Worm (Caenorhabditis elegans) whole organism, L4 larva: Measurements from ENCODE around the gene spin-3.
A peak's percentile ranks its signal among the peaks of the same experiment; 100 is the strongest.

Experiments
- D1046.2 ChIP-seq: fragments of 200-800 bp; sonication (Bioruptor generic); IDR thresholded peaks from 2 replicates; pipeline ENCODE4 v1.3.6; 2022; ENCODE audit warnings: missing genetic modification characterization, missing compliant biosample characterization
- F26F4.8 ChIP-seq: fragments of 200-800 bp; sonication (Bioruptor generic); conservative IDR thresholded peaks from 2 replicates; pipeline ENCODE4 v1.3.6; 2022; ENCODE audit warnings: missing genetic modification characterization, missing compliant biosample characterization
- F37D6.2 ChIP-seq: sonication (generic microtip); optimal IDR thresholded peaks from 2 replicates; lab custom pipeline; 2016; ENCODE audit warnings: mild to moderate bottlenecking, missing genetic modification characterization, missing compliant biosample characterization
- F49E8.2 ChIP-seq: sonication (generic microtip); optimal IDR thresholded peaks from 2 replicates; lab custom pipeline; 2016; ENCODE audit warnings: missing compliant biosample characterization, mild to moderate bottlenecking, missing genetic modification characterization, borderline replicate concordance
- R02D3.7 ChIP-seq: fragments of 150-350 bp; sonication (generic microtip); optimal IDR thresholded peaks from 3 replicates; lab custom pipeline; 2014; ENCODE audit warnings: missing biosample characterization, missing genetic modification characterization
- T26A8.4 ChIP-seq: fragments of 200-800 bp; sonication (Bioruptor generic); IDR thresholded peaks from 2 replicates; pipeline ENCODE4 v1.3.6; 2022; ENCODE audit warnings: missing genetic modification characterization, missing compliant biosample characterization
- Y48G9A.11 ChIP-seq: fragments of 200-800 bp; sonication (Bioruptor generic); IDR thresholded peaks from 2 replicates; pipeline ENCODE4 v1.3.6; 2022; ENCODE audit warnings: missing genetic modification reagents, missing genetic modification characterization, missing compliant biosample characterization
- Y5F2A.4 ChIP-seq: fragments of 200-800 bp; sonication (Bioruptor generic); optimal IDR thresholded peaks from 2 replicates; lab custom pipeline; 2018; ENCODE audit warnings: mild to moderate bottlenecking, missing genetic modification characterization, missing compliant biosample characterization
- Y75B8A.6 ChIP-seq: fragments of 200-800 bp; sonication (Bioruptor generic); IDR thresholded peaks from 2 replicates; pipeline ENCODE4 v1.3.6; 2022; ENCODE audit warnings: missing genetic modification reagents, missing genetic modification characterization, missing compliant biosample characterization
- aly-2 ChIP-seq: sonication (generic microtip); optimal IDR thresholded peaks from 2 replicates; lab custom pipeline; 2018; ENCODE audit warnings: missing biosample characterization, missing genetic modification characterization
- arid-1 ChIP-seq: fragments of 200-800 bp; sonication (Bioruptor generic); conservative IDR thresholded peaks from 2 replicates; pipeline ENCODE4 v1.3.6; 2022; ENCODE audit warnings: missing genetic modification reagents, missing genetic modification characterization, missing compliant biosample characterization
- ceh-28 ChIP-seq: fragments of 150-350 bp; optimal IDR thresholded peaks from 2 replicates; lab custom pipeline; 2014; ENCODE audit warnings: missing biosample characterization, missing genetic modification reagents, missing genetic modification characterization
- ceh-44 ChIP-seq: fragments of 200-800 bp; sonication (Bioruptor generic); IDR thresholded peaks from 2 replicates; pipeline ENCODE4 v1.3.6; 2022; ENCODE audit warnings: missing genetic modification reagents, missing genetic modification characterization, missing compliant biosample characterization
- ceh-62 ChIP-seq: sonication (generic microtip); optimal IDR thresholded peaks from 2 replicates; lab custom pipeline; 2017; ENCODE audit warnings: missing biosample characterization, missing genetic modification characterization
- ces-1 ChIP-seq: fragments of 150-350 bp; sonication (generic microtip); optimal IDR thresholded peaks from 4 replicates; lab custom pipeline; 2014; ENCODE audit warnings: missing biosample characterization, missing genetic modification reagents, missing genetic modification characterization
- daf-12 ChIP-seq: fragments of 150-350 bp; optimal IDR thresholded peaks from 2 replicates; lab custom pipeline; 2014; ENCODE audit warnings: missing biosample characterization, missing genetic modification reagents, missing genetic modification characterization
- daf-16 ChIP-seq, 3 experiments: sonication (generic microtip); optimal IDR thresholded peaks; 2 replicates each; lab custom pipeline; 2016 to 2017; ENCODE audit warnings: missing genetic modification characterization in 3 of 3, missing genetic modification reagents in 3 of 3, mild to moderate bottlenecking in 2 of 3, missing compliant biosample characterization in 2 of 3, missing biosample characterization in 1 of 3, moderate library complexity in 1 of 3
- daf-8 ChIP-seq: fragments of 200-800 bp; sonication (Bioruptor generic); IDR thresholded peaks from 2 replicates; pipeline ENCODE4 v1.3.6; 2022; ENCODE audit warnings: missing genetic modification characterization, missing compliant biosample characterization
- dmd-8 ChIP-seq: fragments of 200-800 bp; sonication (Bioruptor generic); IDR thresholded peaks from 2 replicates; pipeline ENCODE4 v1.3.6; 2022; ENCODE audit warnings: missing genetic modification characterization, missing compliant biosample characterization
- dve-1 ChIP-seq: sonication (generic microtip); optimal IDR thresholded peaks from 2 replicates; lab custom pipeline; 2017; ENCODE audit warnings: antibody characterized with exemption, mild to moderate bottlenecking, missing genetic modification characterization, missing compliant biosample characterization; ENCODE audit not compliant: insufficient read depth
- egl-43 ChIP-seq: fragments of 200-800 bp; sonication (Bioruptor generic); IDR thresholded peaks from 2 replicates; pipeline ENCODE4 v1.3.6; 2022; ENCODE audit warnings: missing genetic modification reagents, missing genetic modification characterization, missing compliant biosample characterization
- fkh-10 ChIP-seq: fragments of 150-350 bp; optimal IDR thresholded peaks from 2 replicates; lab custom pipeline; 2014; ENCODE audit warnings: missing biosample characterization, missing genetic modification reagents, missing genetic modification characterization
- fos-1 ChIP-seq: fragments of 150-350 bp; optimal IDR thresholded peaks from 2 replicates; lab custom pipeline; 2014; ENCODE audit warnings: missing biosample characterization, missing genetic modification characterization
- gei-8 ChIP-seq: fragments of 200-800 bp; sonication (Bioruptor generic); optimal IDR thresholded peaks from 2 replicates; lab custom pipeline; 2018; ENCODE audit warnings: mild to moderate bottlenecking, missing genetic modification characterization, missing compliant biosample characterization
- lim-7 ChIP-seq: fragments of 200-800 bp; sonication (Bioruptor generic); IDR thresholded peaks from 2 replicates; pipeline ENCODE4 v1.3.6; 2022; ENCODE audit warnings: missing genetic modification characterization, missing compliant biosample characterization
- lir-3 ChIP-seq: sonication (generic microtip); optimal IDR thresholded peaks from 2 replicates; lab custom pipeline; 2016; ENCODE audit warnings: mild to moderate bottlenecking, missing genetic modification characterization, missing compliant biosample characterization
- madf-5 ChIP-seq, 2 experiments: fragments of 200-800 bp; sonication (Bioruptor generic); IDR thresholded peaks; 2 replicates each; pipeline ENCODE4 v1.3.6; 2022; ENCODE audit warnings: missing compliant biosample characterization in 2 of 2, missing genetic modification characterization in 2 of 2
- madf-9 ChIP-seq: fragments of 200-800 bp; sonication (Bioruptor generic); conservative IDR thresholded peaks from 2 replicates; pipeline ENCODE4 v1.3.6; 2022; ENCODE audit warnings: missing genetic modification reagents, missing genetic modification characterization, missing compliant biosample characterization
- mdl-1 ChIP-seq, 2 experiments: fragments of 150-350 bp in 1 of 2; sonication (generic microtip) in 1 of 2; optimal IDR thresholded peaks; 2 replicates each; lab custom pipeline; 2014 to 2017; ENCODE audit warnings: missing biosample characterization in 2 of 2, missing genetic modification characterization in 2 of 2
- mep-1 ChIP-seq: fragments of 150-350 bp; sonication (generic microtip); optimal IDR thresholded peaks from 3 replicates; lab custom pipeline; 2014; ENCODE audit warnings: missing biosample characterization, missing genetic modification characterization
- mxl-2 ChIP-seq: fragments of 200-800 bp; sonication (Bioruptor generic); conservative IDR thresholded peaks from 2 replicates; pipeline ENCODE4 v1.3.6; 2022; ENCODE audit warnings: missing genetic modification reagents, missing genetic modification characterization, missing compliant biosample characterization
- mxl-3 ChIP-seq: fragments of 200-800 bp; sonication (Bioruptor generic); optimal IDR thresholded peaks from 2 replicates; lab custom pipeline; 2018; ENCODE audit warnings: mild to moderate bottlenecking, missing genetic modification characterization, missing compliant biosample characterization
- nhr-11 ChIP-seq: fragments of 150-350 bp; optimal IDR thresholded peaks from 2 replicates; lab custom pipeline; 2014; ENCODE audit warnings: missing biosample characterization, missing genetic modification characterization
- nhr-111 ChIP-seq: fragments of 200-800 bp; sonication (Bioruptor generic); optimal IDR thresholded peaks from 2 replicates; lab custom pipeline; 2018; ENCODE audit warnings: mild to moderate bottlenecking, missing genetic modification characterization, missing compliant biosample characterization
- nhr-28 ChIP-seq: fragments of 150-350 bp; optimal IDR thresholded peaks from 2 replicates; lab custom pipeline; 2014; ENCODE audit warnings: missing biosample characterization, missing genetic modification characterization
- nhr-42 ChIP-seq: fragments of 200-800 bp; sonication (Bioruptor generic); IDR thresholded peaks from 2 replicates; pipeline ENCODE4 v1.3.6; 2022; ENCODE audit warnings: missing genetic modification characterization, missing compliant biosample characterization
- nhr-48 ChIP-seq: sonication (generic microtip); optimal IDR thresholded peaks from 2 replicates; lab custom pipeline; 2016; ENCODE audit warnings: mild to moderate bottlenecking, missing genetic modification characterization, missing compliant biosample characterization
- nhr-6 ChIP-seq: fragments of 150-350 bp; optimal IDR thresholded peaks from 2 replicates; lab custom pipeline; 2014; ENCODE audit warnings: missing biosample characterization, missing genetic modification characterization
- nhr-76 ChIP-seq: fragments of 150-350 bp; optimal IDR thresholded peaks from 2 replicates; lab custom pipeline; 2014; ENCODE audit warnings: missing biosample characterization, missing genetic modification characterization
- nhr-77 ChIP-seq: fragments of 150-350 bp; optimal IDR thresholded peaks from 2 replicates; lab custom pipeline; 2014; ENCODE audit warnings: missing biosample characterization, missing genetic modification characterization
- rbr-2 ChIP-seq: sonication (generic microtip); optimal IDR thresholded peaks from 2 replicates; lab custom pipeline; 2016; ENCODE audit warnings: missing genotype, missing genetic modification characterization, missing compliant biosample characterization
- saeg-2 ChIP-seq: fragments of 200-800 bp; sonication (Bioruptor generic); IDR thresholded peaks from 2 replicates; pipeline ENCODE4 v1.3.6; 2022; ENCODE audit warnings: missing genetic modification reagents, missing genetic modification characterization, missing compliant biosample characterization
- sdz-12 ChIP-seq: fragments of 200-800 bp; sonication (Bioruptor generic); optimal IDR thresholded peaks from 2 replicates; lab custom pipeline; 2018; ENCODE audit warnings: mild to moderate bottlenecking, missing genetic modification characterization, missing compliant biosample characterization
- set-16 ChIP-seq: fragments of 200-800 bp; sonication (Bioruptor generic); IDR thresholded peaks from 2 replicates; pipeline ENCODE4 v1.3.6; 2022; ENCODE audit warnings: missing genetic modification reagents, missing genetic modification characterization, missing compliant biosample characterization
- snpc-1.2 ChIP-seq: fragments of 200-800 bp; sonication (Bioruptor generic); IDR thresholded peaks from 2 replicates; pipeline ENCODE4 v1.3.6; 2022; ENCODE audit warnings: missing genetic modification reagents, missing genetic modification characterization, missing compliant biosample characterization
- snpc-4 ChIP-seq: fragments of 150-350 bp; optimal IDR thresholded peaks from 2 replicates; lab custom pipeline; 2014; ENCODE audit warnings: missing biosample characterization, missing genetic modification characterization
- spr-3 ChIP-seq: fragments of 200-800 bp; sonication (Bioruptor generic); optimal IDR thresholded peaks from 2 replicates; lab custom pipeline; 2018; ENCODE audit warnings: mild to moderate bottlenecking, missing genetic modification characterization, missing compliant biosample characterization
- unc-62 ChIP-seq, 3 experiments: fragments of 150-350 bp in 1 of 3; sonication (generic microtip); optimal IDR thresholded peaks in 2 of 3; peaks in 1 of 3; 1 replicate in 1 of 3; 2 replicates in 2 of 3; lab custom pipeline; 2014 to 2017; ENCODE audit warnings: missing biosample characterization in 3 of 3, missing genetic modification characterization in 3 of 3, missing genetic modification reagents in 3 of 3, missing genotype in 1 of 3
- vab-7 ChIP-seq: fragments of 200-800 bp; sonication (Bioruptor generic); IDR thresholded peaks from 2 replicates; pipeline ENCODE4 v1.3.6; 2022; ENCODE audit warnings: missing genetic modification reagents, missing genetic modification characterization, missing compliant biosample characterization

spin-3 gene

DNA sequence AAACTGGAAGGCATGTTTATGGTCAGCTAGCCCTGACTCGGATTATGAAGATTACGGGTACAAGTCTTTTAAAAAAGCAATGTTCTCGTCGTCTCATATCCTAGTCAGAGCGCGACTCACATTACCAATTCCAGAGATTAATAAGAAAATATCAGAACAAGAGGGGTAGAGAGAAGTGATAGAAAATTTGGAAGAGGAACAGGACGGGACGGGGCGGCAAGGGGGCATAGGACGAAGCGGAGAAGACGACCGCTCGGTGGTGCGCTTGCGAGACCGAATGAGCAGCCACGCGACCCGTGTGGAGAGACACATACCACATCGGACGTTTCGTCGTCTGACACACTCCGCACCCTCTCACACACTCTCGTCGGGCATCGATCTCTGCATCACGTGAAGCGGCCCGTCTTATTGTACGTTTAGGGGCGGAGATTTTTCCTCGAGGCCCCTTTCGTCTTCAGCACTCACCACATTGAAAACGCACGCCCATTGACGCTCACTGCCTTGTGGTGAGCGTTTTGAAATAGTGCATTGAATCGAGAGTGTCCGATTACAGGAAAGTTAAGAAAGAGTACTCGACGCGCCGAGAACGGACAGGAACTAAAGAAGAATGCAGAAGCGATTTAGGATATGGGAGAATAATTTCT, 15.0 kb downstream of the spin-3 start (continued):
- TF ChIP-seq fos-1 (tag; lab: Kevin White, UChicago) = peak; percentile 6
- no peak for TF ChIP-seq Y75B8A.6 (GFP tag; lab: Robert Waterston, UW)
- TF ChIP-seq nhr-111 (GFP tag; lab: Kevin White, UChicago) = no peak
- TF ChIP-seq nhr-76 = peak; percentile 27
- peak; percentile 89 for TF ChIP-seq mxl-2 (GFP tag; lab: Robert Waterston, UW)
- TF ChIP-seq daf-12 (tag; lab: Kevin White, UChicago) = no peak
- TF ChIP-seq mxl-3 (GFP tag; lab: Kevin White, UChicago) = peak; percentile 90
- no peak for TF ChIP-seq R02D3.7
- TF ChIP-seq Y5F2A.4 (GFP tag; lab: Kevin White, UChicago) = peak; percentile 46
- peak; percentile 61; the same call in 1 of the 2 replicates for TF ChIP-seq Y48G9A.11 (GFP tag; lab: Robert Waterston, UW)
- peak; percentile 88 for TF ChIP-seq nhr-11
- TF ChIP-seq spr-3 (GFP tag; lab: Kevin White, UChicago) = peak; percentile 82
- TF ChIP-seq snpc-1.2 (GFP tag; lab: Robert Waterston, UW) = no peak
- TF ChIP-seq F37D6.2 = peak; percentile 93
- TF ChIP-seq nhr-42 (GFP tag; lab: Robert Waterston, UW) = peak; percentile 85; the same call in 1 of the 2 replicates
- peak; percentile 67 to 72 for TF ChIP-seq daf-16 (GFP tag; optimal IDR thresholded peaks at IDR 0.05; lab: Kevin White, UChicago)
- peak; percentile 86 for TF ChIP-seq daf-16 (tag; optimal IDR thresholded peaks at IDR 0.05; lab: Kevin White, UChicago)
- TF ChIP-seq mep-1 (tag; lab: Kevin White, UChicago) = peak; percentile 98
- peak; percentile 94 for TF ChIP-seq nhr-48
- peak; percentile 40 for TF ChIP-seq ces-1 (GFP tag; lab: Kevin White, UChicago)
- peak; percentile 34 to 99 for TF ChIP-seq unc-62 (GFP tag; optimal IDR thresholded peaks at IDR 0.05 in 1 of 2; lab: Kevin White, UChicago)
- TF ChIP-seq unc-62 (tag; optimal IDR thresholded peaks at IDR 0.05; lab: Kevin White, UChicago) = no peak
- peak; percentile 86 for TF ChIP-seq nhr-77
- peak; percentile 67 for TF ChIP-seq lim-7 (GFP tag; lab: Robert Waterston, UW)
- TF ChIP-seq madf-9 (GFP tag; lab: Robert Waterston, UW) = peak; percentile 89
- TF ChIP-seq dmd-8 (GFP tag; lab: Robert Waterston, UW) = peak; percentile 57; the same call in 1 of the 2 replicates
- TF ChIP-seq ceh-28 (tag; lab: Kevin White, UChicago) = peak; percentile 69
- no peak for TF ChIP-seq ceh-62 (tag; lab: Kevin White, UChicago)
- peak; percentile 98 for TF ChIP-seq egl-43 (GFP tag; lab: Robert Waterston, UW)
- no peak for TF ChIP-seq F49E8.2 (tag; lab: Kevin White, UChicago)
- peak; percentile 97 for TF ChIP-seq rbr-2 (tag; lab: Kevin White, UChicago)
- no peak for TF ChIP-seq sdz-12 (GFP tag; lab: Kevin White, UChicago)
- peak; percentile 92 for TF ChIP-seq T26A8.4
- TF ChIP-seq ceh-44 (GFP tag; lab: Robert Waterston, UW) = no peak
- peak; percentile 99 for TF ChIP-seq set-16 (GFP tag; lab: Robert Waterston, UW)
- TF ChIP-seq arid-1 (GFP tag; lab: Robert Waterston, UW) = peak; percentile 61
- TF ChIP-seq saeg-2 (GFP tag; lab: Robert Waterston, UW) = peak; percentile 89
- TF ChIP-seq mdl-1 (tag; optimal IDR thresholded peaks at IDR 0.05; lab: Kevin White, UChicago) = peak; percentile 97 to 100
- peak; percentile 84 for TF ChIP-seq nhr-28 (tag; lab: Kevin White, UChicago)
- TF ChIP-seq dve-1 (tag; lab: Kevin White, UChicago) = peak; percentile 93
- no peak for TF ChIP-seq daf-8
- no peak for TF ChIP-seq F26F4.8
- peak; percentile 72 for TF ChIP-seq gei-8 (GFP tag; lab: Kevin White, UChicago)
- no peak; the same call in none of the 2 replicates for TF ChIP-seq vab-7 (GFP tag; lab: Robert Waterston, UW)
- TF ChIP-seq nhr-6 (tag; lab: Kevin White, UChicago) = peak; percentile 31
- TF ChIP-seq D1046.2 (GFP tag; lab: Robert Waterston, UW) = no peak
- TF ChIP-seq lir-3 (tag; lab: Kevin White, UChicago) = peak; percentile 35
- peak; percentile 96 for TF ChIP-seq fkh-10 (GFP tag; lab: Kevin White, UChicago)
- no peak for TF ChIP-seq aly-2 (tag; lab: Kevin White, UChicago)
- TF ChIP-seq snpc-4 (tag; lab: Kevin White, UChicago) = no peak
- TF ChIP-seq madf-5 (GFP tag; IDR thresholded peaks at IDR 0.05; lab: Robert Waterston, UW) = 0 out of 4 replicates have a peak, but pooled peaks of 1 of the 2 experiments have one; percentile 21
